Fruit fly (Drosophila melanogaster): ENCODE results near the gene FoxK.

Gene FoxK

dm6 chr3L:11074043-11074853 is 46.3 kb downstream of the FoxK start, which contains the start of the genes Pfdn2 and Noc1 (continued):
- TF ChIP-seq CG8290 (GFP tag; optimal IDR thresholded peaks at IDR 0.05) (peak; percentile 57), CG8290 (tag; optimal IDR thresholded peaks at IDR 0.05) (no peak), Scr (GFP tag; IDR thresholded peaks at IDR 0.05; ENCODE audit: partially characterized antibody) (no peak), H2.0 (GFP tag; IDR thresholded peaks at IDR 0.05) (no peak), corto (GFP tag; optimal IDR thresholded peaks at IDR 0.05) (no peak), E2f2 (GFP tag; IDR thresholded peaks at IDR 0.05) (no peak), CG3407 (GFP tag; optimal IDR thresholded peaks at IDR 0.05) (no peak), Sry-β (GFP tag; optimal IDR thresholded peaks at IDR 0.05) (no peak), ham (GFP tag; IDR thresholded peaks at IDR 0.05) (no peak), chinmo (GFP tag; IDR thresholded peaks at IDR 0.05; ENCODE audit: partially characterized antibody) (no peak), CG12659 (GFP tag; optimal IDR thresholded peaks at IDR 0.05) (peak; percentile 74), row (GFP tag; IDR thresholded peaks at IDR 0.05) (peak; percentile 87), aop (GFP tag; IDR thresholded peaks at IDR 0.05) (no peak), pnt (GFP tag; optimal IDR thresholded peaks at IDR 0.05) (no peak), HLHmδ (GFP tag; optimal IDR thresholded peaks at IDR 0.05) (no peak), ro (GFP tag; IDR thresholded peaks at IDR 0.05) (no peak), sna (GFP tag; IDR thresholded peaks at IDR 0.05; ENCODE audit: partially characterized antibody) (no peak), Aef1 (GFP tag; IDR thresholded peaks at IDR 0.05) (peak; percentile 55; the same call in 1 of the 3 replicates), Ada2b (GFP tag; IDR thresholded peaks at IDR 0.05) (peak; percentile 53; the same call in 1 of the 2 replicates), CkIIα-i1 (GFP tag; IDR thresholded peaks at IDR 0.05) (no peak), CG3995 (GFP tag; optimal IDR thresholded peaks at IDR 0.05) (peak; percentile 60), bcd (GFP tag; optimal IDR thresholded peaks at IDR 0.05) (no peak), stc (GFP tag; IDR thresholded peaks at IDR 0.05) (0 out of 2 replicates have a peak, but pooled peaks have one; percentile 25), slp2 (GFP tag; optimal IDR thresholded peaks at IDR 0.05) (no peak), CG4707 (GFP tag; optimal IDR thresholded peaks at IDR 0.05) (no peak), Nf-YA (GFP tag; IDR thresholded peaks at IDR 0.05) (no peak), CG12155 (GFP tag; optimal IDR thresholded peaks at IDR 0.05) (peak; percentile 54), gcm2 (GFP tag; optimal IDR thresholded peaks at IDR 0.05) (no peak), Camta (GFP tag; optimal IDR thresholded peaks at IDR 0.05) (no peak), CG15073 (GFP tag; optimal IDR thresholded peaks at IDR 0.05) (no peak), nau (GFP tag; optimal IDR thresholded peaks at IDR 0.05) (no peak), sd (tag; optimal IDR thresholded peaks at IDR 0.05) (no peak), tna (GFP tag; IDR thresholded peaks at IDR 0.05; ENCODE audit: partially characterized antibody) (no peak), eve (GFP tag; optimal IDR thresholded peaks at IDR 0.05) (no peak), CG1233 (GFP tag; optimal IDR thresholded peaks at IDR 0.05) (no peak), Kr (GFP tag; optimal IDR thresholded peaks at IDR 0.05) (no peak), bigmax (GFP tag; optimal IDR thresholded peaks at IDR 0.05) (no peak), lola (GFP tag; optimal IDR thresholded peaks at IDR 0.05) (peak in 1 of 3 experiments; percentile 61), CG17385 (GFP tag; optimal IDR thresholded peaks at IDR 0.05) (peak; percentile 35), sqz (GFP tag; optimal IDR thresholded peaks at IDR 0.05) (no peak), CG5180 (GFP tag; optimal IDR thresholded peaks at IDR 0.05) (no peak), lbe (GFP tag; optimal IDR thresholded peaks at IDR 0.05) (no peak), Fer3 (tag; optimal IDR thresholded peaks at IDR 0.05) (peak; percentile 20), Antp (GFP tag; optimal IDR thresholded peaks at IDR 0.05) (no peak), CG31224 (GFP tag; IDR thresholded peaks at IDR 0.05) (peak; percentile 32; the same call in 1 of the 2 replicates), B-H2 (GFP tag; optimal IDR thresholded peaks at IDR 0.05) (peak; percentile 29), CG10267 (tag; optimal IDR thresholded peaks at IDR 0.05) (peak; percentile 60), sim (GFP tag; IDR thresholded peaks at IDR 0.05) (no peak), btn (GFP tag; optimal IDR thresholded peaks at IDR 0.05) (no peak), Dad (GFP tag; optimal IDR thresholded peaks at IDR 0.05) (no peak)
